Fruit fly (Drosophila melanogaster): ENCODE data around the gene CG12535.

Gene CG12535

dm6 chrX:3357724-3358179 lies 91.0 kb downstream of the CG12535 start (continued):
- no peak for TF ChIP-seq CG11093 (GFP tag; IDR thresholded peaks at IDR 0.05)
- no peak for TF ChIP-seq CG3065 (GFP tag; optimal IDR thresholded peaks at IDR 0.05)
- peak; percentile 23; the same call in 1 of the 2 replicates for TF ChIP-seq vvl (GFP tag; IDR thresholded peaks at IDR 0.05)
- no peak for TF ChIP-seq CG4617 (GFP tag; optimal IDR thresholded peaks at IDR 0.05; ENCODE audit: borderline replicate concordance)
- peak; percentile 53 for TF ChIP-seq CG18262 (tag; optimal IDR thresholded peaks at IDR 0.05)
- TF ChIP-seq Ets97D (GFP tag; optimal IDR thresholded peaks at IDR 0.05): no peak
- TF ChIP-seq chm (GFP tag; IDR thresholded peaks at IDR 0.05): peak; percentile 63; the same call in 1 of the 2 replicates
- TF ChIP-seq sna (GFP tag; IDR thresholded peaks at IDR 0.05; ENCODE audit: partially characterized antibody): no peak
- TF ChIP-seq CG14441 (GFP tag; IDR thresholded peaks at IDR 0.05): no peak
- no peak for TF ChIP-seq chif (GFP tag; optimal IDR thresholded peaks at IDR 0.05)
- peak; percentile 37 for TF ChIP-seq CG11723 (GFP tag; optimal IDR thresholded peaks at IDR 0.05)
- TF ChIP-seq CG3407 (GFP tag; optimal IDR thresholded peaks at IDR 0.05): peak; percentile 57
- TF ChIP-seq CG33557 (GFP tag; optimal IDR thresholded peaks at IDR 0.05): peak; percentile 62
- no peak for TF ChIP-seq CG34422 (GFP tag; IDR thresholded peaks at IDR 0.05)
- TF ChIP-seq shn (GFP tag; optimal IDR thresholded peaks at IDR 0.05): no peak
- TF ChIP-seq insv (GFP tag; optimal IDR thresholded peaks at IDR 0.05): peak in 1 of 2 experiments; percentile 6
- no peak for TF ChIP-seq her (GFP tag; optimal IDR thresholded peaks at IDR 0.05)
- no peak for TF ChIP-seq CG31224 (GFP tag; IDR thresholded peaks at IDR 0.05)
- TF ChIP-seq gce (GFP tag; IDR thresholded peaks at IDR 0.05): no peak
- peak; percentile 27 for TF ChIP-seq ewg (GFP tag; optimal IDR thresholded peaks at IDR 0.05)
- no peak for TF ChIP-seq schlank (tag; optimal IDR thresholded peaks at IDR 0.05)
- TF ChIP-seq CG16815 (GFP tag; optimal IDR thresholded peaks at IDR 0.05): no peak
- TF ChIP-seq bigmax (GFP tag; optimal IDR thresholded peaks at IDR 0.05): peak; percentile 10
- TF ChIP-seq peb (GFP tag; IDR thresholded peaks at IDR 0.05): no peak
- TF ChIP-seq org-1 (GFP tag; optimal IDR thresholded peaks at IDR 0.05): peak; percentile 8
- no peak; the same call in 2 of the 3 replicates for TF ChIP-seq dysf (GFP tag; IDR thresholded peaks at IDR 0.05)
- TF ChIP-seq repo (GFP tag; optimal IDR thresholded peaks at IDR 0.05): no peak
- TF ChIP-seq Vsx1 (GFP tag; optimal IDR thresholded peaks at IDR 0.05): peak; percentile 47
- peak; percentile 20; the same call in 1 of the 2 replicates for TF ChIP-seq onecut (GFP tag; IDR thresholded peaks at IDR 0.05)
- TF ChIP-seq sd (tag; optimal IDR thresholded peaks at IDR 0.05): peak; percentile 15
- peak; percentile 39 for TF ChIP-seq gcm (GFP tag; optimal IDR thresholded peaks at IDR 0.05)
- TF ChIP-seq CG1233 (GFP tag; optimal IDR thresholded peaks at IDR 0.05): peak; percentile 21
- no peak for TF ChIP-seq CG10321 (GFP tag; IDR thresholded peaks at IDR 0.05)
- TF ChIP-seq CG2712 (tag; optimal IDR thresholded peaks at IDR 0.05): peak; percentile 42
- TF ChIP-seq Pdp1 (GFP tag; optimal IDR thresholded peaks at IDR 0.05): peak in 1 of 2 experiments; percentile 77
- TF ChIP-seq ATbp (GFP tag; optimal IDR thresholded peaks at IDR 0.05): peak; percentile 78
- TF ChIP-seq Chrac-16 (GFP tag; optimal IDR thresholded peaks at IDR 0.05): no peak
- TF ChIP-seq Hr39 (optimal IDR thresholded peaks at IDR 0.05): no peak
- TF ChIP-seq CG2875 (GFP tag; optimal IDR thresholded peaks at IDR 0.05): peak; percentile 46
- no peak for TF ChIP-seq CG7786 (GFP tag; optimal IDR thresholded peaks at IDR 0.05)
- TF ChIP-seq CG9932 (GFP tag; IDR thresholded peaks at IDR 0.05): no peak
- TF ChIP-seq grau (tag; optimal IDR thresholded peaks at IDR 0.05): no peak
- TF ChIP-seq NC2α (GFP tag; optimal IDR thresholded peaks at IDR 0.05): peak; percentile 20
- TF ChIP-seq CrebB (tag; optimal IDR thresholded peaks at IDR 0.05): no peak
- TF ChIP-seq Bteb2 (GFP tag; optimal IDR thresholded peaks at IDR 0.05): no peak
- TF ChIP-seq CG16813 (GFP tag; IDR thresholded peaks at IDR 0.05; ENCODE audit: partially characterized antibody): no peak
- no peak for TF ChIP-seq CG10654 (GFP tag; optimal IDR thresholded peaks at IDR 0.05)
- TF ChIP-seq jumu (GFP tag; optimal IDR thresholded peaks at IDR 0.05): no peak
- no peak for TF ChIP-seq CG6854 (GFP tag; optimal IDR thresholded peaks at IDR 0.05)
- no peak for TF ChIP-seq dati (GFP tag; IDR thresholded peaks at IDR 0.05)
- TF ChIP-seq MBD-R2 (GFP tag; IDR thresholded peaks at IDR 0.05): no peak
- TF ChIP-seq CG4360 (GFP tag; IDR thresholded peaks at IDR 0.05): no peak
